Fruit fly (Drosophila melanogaster): ENCODE measurements around the gene TyrR.

DNA sequence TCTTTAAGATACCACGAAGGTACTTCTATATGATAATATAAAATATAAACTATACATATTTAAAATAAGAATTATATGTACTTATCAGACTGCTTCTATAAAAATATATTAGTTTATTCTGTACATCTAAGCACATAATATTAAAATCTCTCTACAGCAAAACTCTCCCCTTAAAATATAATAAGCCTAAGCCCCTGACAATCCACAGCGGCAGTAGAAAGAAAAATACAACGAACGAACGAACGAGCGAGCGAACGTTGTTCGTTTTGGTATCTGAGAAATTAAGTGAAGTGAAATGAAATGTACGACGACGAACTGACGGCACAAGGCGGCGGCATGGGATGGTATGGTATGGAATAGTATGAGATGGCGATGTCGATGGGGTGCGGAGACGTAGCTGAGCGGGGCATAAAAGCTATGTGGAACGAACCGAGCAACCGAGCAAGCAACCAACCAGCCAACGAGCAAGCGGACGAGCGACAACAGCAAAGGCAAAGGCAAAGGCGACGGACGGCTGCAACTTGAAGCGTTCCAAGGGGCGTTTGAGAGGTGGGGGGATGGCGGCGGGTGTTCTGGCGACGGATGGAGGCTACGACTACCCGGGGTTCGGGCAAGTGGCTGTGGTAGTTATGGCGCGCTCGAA is 62.4 kb downstream of the TyrR start:
- TF ChIP-seq EcR (GFP tag; optimal IDR thresholded peaks at IDR 0.05) (no peak), Dll (optimal IDR thresholded peaks at IDR 0.05) (no peak)
